Fruit fly (Drosophila melanogaster) whole organism, embryonic: ENCODE results near the gene mof.

Experiments used
- Antp ChIP-seq: fragments of 200-800 bp; sonication (Bioruptor generic); optimal IDR thresholded peaks from 3 replicates; lab custom pipeline; 2016; ENCODE audit warnings: missing biosample characterization, missing genetic modification characterization
- Bteb2 ChIP-seq: fragments of 200-800 bp; sonication (Bioruptor generic); optimal IDR thresholded peaks from 2 replicates; lab custom pipeline; 2016; ENCODE audit warnings: missing biosample characterization, missing genetic modification characterization
- CG10462 ChIP-seq: fragments of 200-800 bp; sonication (Bioruptor generic); optimal IDR thresholded peaks from 2 replicates; lab custom pipeline; 2016; ENCODE audit warnings: missing biosample characterization, missing genetic modification characterization
- CG12391 ChIP-seq: fragments of 200-800 bp; sonication (Bioruptor generic); optimal IDR thresholded peaks from 3 replicates; lab custom pipeline; 2018; ENCODE audit warnings: missing biosample characterization, mild to moderate bottlenecking, missing genetic modification characterization, moderate library complexity
- CG13424 ChIP-seq: fragments of 200-800 bp; sonication (Bioruptor generic); optimal IDR thresholded peaks from 2 replicates; lab custom pipeline; 2019; ENCODE audit warnings: missing biosample characterization, mild to moderate bottlenecking, missing genetic modification characterization, moderate library complexity
- CG15514 ChIP-seq: fragments of 200-800 bp; sonication (Bioruptor generic); optimal IDR thresholded peaks from 3 replicates; lab custom pipeline; 2017; ENCODE audit warnings: missing biosample characterization, missing genetic modification characterization, mild to moderate bottlenecking, moderate library complexity, missing genetic modification reagents
- CG17361 ChIP-seq: fragments of 200-800 bp; sonication (Bioruptor generic); IDR thresholded peaks from 3 replicates; pipeline ENCODE4 v1.3.6; 2022; ENCODE audit warnings: missing biosample characterization, missing genetic modification characterization
- CG18262 ChIP-seq: fragments of 200-800 bp; optimal IDR thresholded peaks from 3 replicates; lab custom pipeline; 2019; ENCODE audit warnings: missing biosample characterization, mild to moderate bottlenecking, missing genetic modification characterization, moderate library complexity
- CG2116 ChIP-seq: fragments of 200-800 bp; sonication (Bioruptor generic); optimal IDR thresholded peaks from 3 replicates; lab custom pipeline; 2018; ENCODE audit warnings: missing biosample characterization, mild to moderate bottlenecking, missing genetic modification characterization
- CG2712 ChIP-seq: fragments of 200-800 bp; optimal IDR thresholded peaks from 3 replicates; lab custom pipeline; 2019; ENCODE audit warnings: missing biosample characterization, mild to moderate bottlenecking, missing genetic modification characterization, moderate library complexity
- CG30020 ChIP-seq: fragments of 200-800 bp; optimal IDR thresholded peaks from 2 replicates; lab custom pipeline; 2019; ENCODE audit warnings: missing biosample characterization, mild to moderate bottlenecking, missing genetic modification characterization, moderate library complexity
- CG33213 ChIP-seq: fragments of 200-800 bp; sonication (Bioruptor generic); optimal IDR thresholded peaks from 3 replicates; lab custom pipeline; 2016; ENCODE audit warnings: missing biosample characterization, missing genetic modification characterization
- CG42726 ChIP-seq: fragments of 200-800 bp; sonication (Bioruptor generic); IDR thresholded peaks from 2 replicates; pipeline ENCODE4 v1.3.6; 2022; ENCODE audit warnings: missing biosample characterization, missing genetic modification characterization; ENCODE audit not compliant: partially characterized antibody
- CG7372 ChIP-seq: fragments of 200-800 bp; sonication (Bioruptor generic); IDR thresholded peaks from 2 replicates; pipeline ENCODE4 v1.3.6; 2022; ENCODE audit warnings: missing biosample characterization, missing genetic modification characterization
- CG7556 ChIP-seq: fragments of 200-800 bp; sonication (Bioruptor generic); optimal IDR thresholded peaks from 2 replicates; lab custom pipeline; 2017; ENCODE audit warnings: missing biosample characterization, mild to moderate bottlenecking, missing genetic modification characterization
- CG8388 ChIP-seq: fragments of 200-800 bp; sonication (Bioruptor generic); optimal IDR thresholded peaks from 2 replicates; lab custom pipeline; 2019; ENCODE audit warnings: missing biosample characterization, mild to moderate bottlenecking, missing genetic modification characterization, moderate library complexity
- CG9609 ChIP-seq: fragments of 200-800 bp; sonication (Bioruptor generic); optimal IDR thresholded peaks from 3 replicates; lab custom pipeline; 2016; ENCODE audit warnings: missing biosample characterization, missing genetic modification characterization
- CG9797 ChIP-seq: fragments of 200-800 bp; sonication (Bioruptor generic); optimal IDR thresholded peaks from 3 replicates; lab custom pipeline; 2018; ENCODE audit warnings: missing biosample characterization, mild to moderate bottlenecking, missing genetic modification characterization
- Dbx ChIP-seq: fragments of 200-800 bp; sonication (Bioruptor generic); IDR thresholded peaks from 3 replicates; pipeline ENCODE4 v1.3.6; 2022; ENCODE audit warnings: missing biosample characterization, missing genetic modification characterization
- Dref ChIP-seq: fragments of 200-800 bp; sonication (Bioruptor generic); IDR thresholded peaks from 2 replicates; pipeline ENCODE4 v1.3.6; 2022; ENCODE audit warnings: missing biosample characterization, missing genetic modification characterization
- Ets97D ChIP-seq: fragments of 200-800 bp; sonication (Bioruptor generic); optimal IDR thresholded peaks from 3 replicates; lab custom pipeline; 2016; ENCODE audit warnings: missing biosample characterization, missing genetic modification characterization
- Gsc ChIP-seq: fragments of 200-800 bp; sonication (Bioruptor generic); IDR thresholded peaks from 2 replicates; pipeline ENCODE4 v1.3.6; 2022; ENCODE audit warnings: missing biosample characterization, missing genetic modification characterization
- HLH4C ChIP-seq: fragments of 200-800 bp; sonication (Bioruptor generic); IDR thresholded peaks from 3 replicates; pipeline ENCODE4 v1.3.6; 2022; ENCODE audit warnings: missing biosample characterization, missing genetic modification characterization; ENCODE audit not compliant: partially characterized antibody
- HLH54F ChIP-seq: fragments of 200-800 bp; sonication (Bioruptor generic); optimal IDR thresholded peaks from 3 replicates; lab custom pipeline; 2016; ENCODE audit warnings: missing biosample characterization, missing genetic modification characterization
- HmgZ ChIP-seq: fragments of 200-800 bp; sonication (Bioruptor generic); optimal IDR thresholded peaks from 2 replicates; lab custom pipeline; 2018; ENCODE audit warnings: missing biosample characterization, mild to moderate bottlenecking, missing genetic modification characterization
- Hr51 ChIP-seq, 2 experiments: fragments of 200-800 bp; sonication (Bioruptor generic); optimal IDR thresholded peaks; 2 replicates in 1 of 2; 3 replicates in 1 of 2; lab custom pipeline; 2016 to 2018; ENCODE audit warnings: missing biosample characterization in 2 of 2, missing genetic modification characterization in 2 of 2, mild to moderate bottlenecking in 1 of 2, moderate library complexity in 1 of 2
- Max ChIP-seq: fragments of 200-800 bp; sonication (Bioruptor generic); optimal IDR thresholded peaks from 2 replicates; lab custom pipeline; 2016; ENCODE audit warnings: missing biosample characterization, mild to moderate bottlenecking, missing genetic modification characterization
- Mes4 ChIP-seq: fragments of 200-800 bp; sonication (Bioruptor generic); optimal IDR thresholded peaks from 2 replicates; lab custom pipeline; 2016; ENCODE audit warnings: missing biosample characterization, missing genetic modification characterization
- Oli ChIP-seq: fragments of 200-800 bp; sonication (Bioruptor generic); optimal IDR thresholded peaks from 2 replicates; lab custom pipeline; 2018; ENCODE audit warnings: missing biosample characterization, mild to moderate bottlenecking, missing genetic modification characterization, moderate library complexity
- Ptx1 ChIP-seq: fragments of 200-800 bp; sonication (Bioruptor generic); IDR thresholded peaks from 2 replicates; pipeline ENCODE4 v1.3.6; 2022; ENCODE audit warnings: missing biosample characterization, missing genetic modification characterization
- Side ChIP-seq: fragments of 200-800 bp; sonication (Bioruptor generic); optimal IDR thresholded peaks from 2 replicates; lab custom pipeline; 2016; ENCODE audit warnings: missing biosample characterization, missing genetic modification characterization
- Trl ChIP-seq, 3 experiments: fragments of >200 bp in 2 of 3; fragments of 200-800 bp in 1 of 3; sonication (Bioruptor generic) in 1 of 3; optimal IDR thresholded peaks; 2 replicates in 1 of 3; 3 replicates in 2 of 3; lab custom pipeline; 2016 to 2017; ENCODE audit warnings: missing biosample characterization in 1 of 3, missing genetic modification characterization in 1 of 3
- az2 ChIP-seq: fragments of 200-800 bp; sonication (Bioruptor generic); optimal IDR thresholded peaks from 3 replicates; lab custom pipeline; 2016; ENCODE audit warnings: missing biosample characterization, missing genetic modification characterization
- chinmo ChIP-seq: fragments of 200-800 bp; sonication (Bioruptor generic); IDR thresholded peaks from 4 replicates; pipeline ENCODE4 v1.3.6; 2022; ENCODE audit warnings: missing biosample characterization, missing genetic modification characterization; ENCODE audit not compliant: partially characterized antibody
- gfzf ChIP-seq: fragments of 200-800 bp; sonication (Bioruptor generic); optimal IDR thresholded peaks from 2 replicates; lab custom pipeline; 2016; ENCODE audit warnings: missing biosample characterization, mild to moderate bottlenecking, missing genetic modification characterization, moderate library complexity
- gt ChIP-seq: fragments of 200-800 bp; sonication (Bioruptor generic); IDR thresholded peaks from 2 replicates; pipeline ENCODE4 v1.3.6; 2022; ENCODE audit warnings: missing biosample characterization, missing genetic modification characterization
- hb ChIP-seq: fragments of 200-800 bp; sonication (Bioruptor generic); IDR thresholded peaks from 3 replicates; pipeline ENCODE4 v1.3.6; 2022; ENCODE audit warnings: missing biosample characterization, missing genetic modification characterization; ENCODE audit not compliant: partially characterized antibody
- jumu ChIP-seq: fragments of 200-800 bp; sonication (Bioruptor generic); optimal IDR thresholded peaks from 3 replicates; lab custom pipeline; 2016; ENCODE audit warnings: missing biosample characterization, missing genetic modification characterization
- kay ChIP-seq: fragments of 200-800 bp; sonication (Bioruptor generic); optimal IDR thresholded peaks from 2 replicates; lab custom pipeline; 2016; ENCODE audit warnings: missing biosample characterization, missing genetic modification characterization
- mirr ChIP-seq: fragments of 200-800 bp; sonication (Bioruptor generic); optimal IDR thresholded peaks from 3 replicates; lab custom pipeline; 2018; ENCODE audit warnings: missing biosample characterization, mild to moderate bottlenecking, missing genetic modification characterization
- mld ChIP-seq: fragments of 200-800 bp; sonication (Bioruptor generic); IDR thresholded peaks from 3 replicates; pipeline ENCODE4 v1.3.6; 2022; ENCODE audit warnings: missing biosample characterization, missing genetic modification characterization; ENCODE audit not compliant: partially characterized antibody
- prd ChIP-seq, 3 experiments: fragments of >200 bp in 2 of 3; fragments of 200-800 bp in 1 of 3; sonication (Bioruptor generic) in 1 of 3; optimal IDR thresholded peaks in 2 of 3; IDR thresholded peaks in 1 of 3; 2 replicates in 2 of 3; 3 replicates in 1 of 3; pipeline versions ENCODE4 v1.3.6 to Lab custom; 2017 to 2022; ENCODE audit warnings: missing biosample characterization in 1 of 3, missing genetic modification characterization in 1 of 3
- ranshi ChIP-seq: fragments of 200-800 bp; sonication (Bioruptor generic); IDR thresholded peaks from 2 replicates; pipeline ENCODE4 v1.3.6; 2022; ENCODE audit warnings: missing biosample characterization, missing genetic modification characterization
- slbo ChIP-seq: fragments of 200-800 bp; sonication (Bioruptor generic); IDR thresholded peaks from 2 replicates; pipeline ENCODE4 v1.3.6; 2022; ENCODE audit warnings: missing biosample characterization, missing genetic modification characterization
- slp2 ChIP-seq: fragments of 200-800 bp; sonication (Bioruptor generic); optimal IDR thresholded peaks from 2 replicates; lab custom pipeline; 2016; ENCODE audit warnings: missing biosample characterization, missing genetic modification characterization
- sr ChIP-seq: fragments of 200-800 bp; sonication (Bioruptor generic); IDR thresholded peaks from 3 replicates; pipeline ENCODE4 v1.3.6; 2022; ENCODE audit warnings: missing biosample characterization, missing genetic modification characterization
- trem ChIP-seq: fragments of 200-800 bp; optimal IDR thresholded peaks from 3 replicates; lab custom pipeline; 2019; ENCODE audit warnings: missing biosample characterization, mild to moderate bottlenecking, missing genetic modification characterization, moderate library complexity
- vfl ChIP-seq: fragments of 200-800 bp; sonication (Bioruptor generic); optimal IDR thresholded peaks from 2 replicates; lab custom pipeline; 2016; ENCODE audit warnings: missing biosample characterization, missing genetic modification characterization
- zfh2 ChIP-seq: fragments of 200-800 bp; sonication (Bioruptor generic); optimal IDR thresholded peaks from 2 replicates; lab custom pipeline; 2016; ENCODE audit warnings: missing biosample characterization, missing genetic modification characterization

The mof gene

dm6 chrX:5879543-5879943, 2.9 kb upstream of the mof start, which contains the start of the genes Usp30 and CG16721 (continued):
- TF ChIP-seq sr (no peak), Gsc (GFP tag; lab: Robert Waterston, UW) (no peak), ranshi (GFP tag; lab: Robert Waterston, UW) (no peak), slbo (peak; percentile 45), mld (peak; percentile 59; the same call in 1 of the 3 replicates), vfl (GFP tag; lab: Kevin White, UChicago) (peak; percentile 35), hb (GFP tag; lab: Robert Waterston, UW) (peak; percentile 55; the same call in 1 of the 3 replicates), CG42726 (GFP tag; lab: Robert Waterston, UW) (peak; percentile 47; the same call in 1 of the 2 replicates), HmgZ (tag; lab: Kevin White, UChicago) (peak; percentile 76), CG2116 (GFP tag; lab: Kevin White, UChicago) (peak; percentile 93), CG7372 (GFP tag; lab: Robert Waterston, UW) (no peak), Max (GFP tag; lab: Kevin White, UChicago) (peak; percentile 39), mirr (GFP tag; lab: Kevin White, UChicago) (peak; percentile 43), Ets97D (GFP tag; lab: Kevin White, UChicago) (peak; percentile 74), Bteb2 (GFP tag; lab: Kevin White, UChicago) (peak; percentile 38), CG15514 (GFP tag; lab: Kevin White, UChicago) (peak; percentile 71), zfh2 (peak; percentile 76), CG7556 (GFP tag; lab: Kevin White, UChicago) (peak; percentile 29), CG9609 (GFP tag; lab: Kevin White, UChicago) (peak; percentile 57), Dbx (peak; percentile 51; the same call in 2 of the 3 replicates), Side (peak; percentile 63), az2 (GFP tag; lab: Kevin White, UChicago) (peak; percentile 6), CG13424 (tag; lab: Kevin White, UChicago) (no peak), CG10462 (GFP tag; lab: Kevin White, UChicago) (peak; percentile 0), Dref (peak; percentile 64), kay (peak; percentile 8), CG33213 (GFP tag; lab: Kevin White, UChicago) (peak; percentile 60), CG12391 (tag; lab: Kevin White, UChicago) (peak; percentile 39), Ptx1 (GFP tag; lab: Robert Waterston, UW) (no peak), trem (tag; lab: Kevin White, UChicago) (peak; percentile 76), Trl (optimal IDR thresholded peaks at IDR 0.05; lab: Kevin White, UChicago) (no peak), Trl (GFP tag; optimal IDR thresholded peaks at IDR 0.05; lab: Kevin White, UChicago) (peak; percentile 51), gt (no peak), Mes4 (GFP tag; lab: Kevin White, UChicago) (no peak), CG9797 (GFP tag; lab: Kevin White, UChicago) (peak; percentile 22), prd (optimal IDR thresholded peaks at IDR 0.05; lab: Kevin White, UChicago) (no peak), prd (GFP tag; IDR thresholded peaks at IDR 0.05; lab: Robert Waterston, UW) (0 out of 3 replicates have a peak, but pooled peaks have one; percentile 5), Hr51 (GFP tag; optimal IDR thresholded peaks at IDR 0.05; lab: Kevin White, UChicago) (peak in 1 of 2 experiments; percentile 7), slp2 (peak; percentile 14), HLH54F (GFP tag; lab: Kevin White, UChicago) (peak; percentile 67), HLH4C (GFP tag; lab: Robert Waterston, UW) (peak; percentile 77), CG8388 (GFP tag; lab: Kevin White, UChicago) (no peak), CG18262 (tag; lab: Kevin White, UChicago) (peak; percentile 26), chinmo (GFP tag; lab: Robert Waterston, UW) (0 out of 4 replicates have a peak, but pooled peaks have one; percentile 31), CG2712 (peak; percentile 52), CG17361 (GFP tag; lab: Robert Waterston, UW) (peak; percentile 52; the same call in 2 of the 3 replicates), jumu (GFP tag; lab: Kevin White, UChicago) (peak; percentile 31), Antp (GFP tag; lab: Kevin White, UChicago) (peak; percentile 69), gfzf (GFP tag; lab: Kevin White, UChicago) (peak; percentile 34), Oli (no peak), CG30020 (tag; lab: Kevin White, UChicago) (peak; percentile 33)
